Worm (Caenorhabditis elegans) whole organism, mixed stage, embryonic: ENCODE results near the gene T07H3.7.

ENCODE experiments used
- drap-1 ChIP-seq: fragments of 200-800 bp; sonication (Bioruptor generic); optimal IDR thresholded peaks from 3 replicates; lab custom pipeline; 2018; ENCODE audit warnings: mild to moderate bottlenecking, missing genetic modification characterization, missing compliant biosample characterization
- elt-3 ChIP-seq: fragments of 150-350 bp; optimal IDR thresholded peaks from 2 replicates; lab custom pipeline; 2014; ENCODE audit warnings: missing biosample characterization, missing genetic modification characterization
- lsy-2 ChIP-seq: fragments of 150-350 bp; optimal IDR thresholded peaks from 2 replicates; lab custom pipeline; 2014; ENCODE audit warnings: missing biosample characterization, missing genetic modification characterization
- mep-1 ChIP-seq: fragments of 150-350 bp; optimal IDR thresholded peaks from 2 replicates; lab custom pipeline; 2017; ENCODE audit warnings: missing biosample characterization, missing genetic modification reagents, missing genetic modification characterization, inconsistent platforms
- nhr-12 ChIP-seq: fragments of 150-350 bp; optimal IDR thresholded peaks from 2 replicates; lab custom pipeline; 2014; ENCODE audit warnings: missing biosample characterization, missing genetic modification characterization
- nhr-28 ChIP-seq: fragments of 150-350 bp; optimal IDR thresholded peaks from 2 replicates; lab custom pipeline; 2014; ENCODE audit warnings: missing biosample characterization, missing genetic modification characterization
- nhr-76 ChIP-seq: sonication (generic microtip); optimal IDR thresholded peaks from 2 replicates; lab custom pipeline; 2017; ENCODE audit warnings: missing biosample characterization, missing genetic modification characterization
- snpc-4 ChIP-seq: fragments of 150-350 bp; optimal IDR thresholded peaks from 2 replicates; lab custom pipeline; 2014; ENCODE audit warnings: missing biosample characterization, missing genetic modification characterization
- sptf-1 ChIP-seq: sonication (generic microtip); optimal IDR thresholded peaks from 2 replicates; lab custom pipeline; 2017; ENCODE audit warnings: mild to moderate bottlenecking, missing genetic modification characterization, moderate library complexity, missing compliant biosample characterization
- unc-62 ChIP-seq: fragments of 150-350 bp; optimal IDR thresholded peaks from 2 replicates; lab custom pipeline; 2014; ENCODE audit warnings: missing biosample characterization, missing genetic modification reagents, missing genetic modification characterization

DNA sequence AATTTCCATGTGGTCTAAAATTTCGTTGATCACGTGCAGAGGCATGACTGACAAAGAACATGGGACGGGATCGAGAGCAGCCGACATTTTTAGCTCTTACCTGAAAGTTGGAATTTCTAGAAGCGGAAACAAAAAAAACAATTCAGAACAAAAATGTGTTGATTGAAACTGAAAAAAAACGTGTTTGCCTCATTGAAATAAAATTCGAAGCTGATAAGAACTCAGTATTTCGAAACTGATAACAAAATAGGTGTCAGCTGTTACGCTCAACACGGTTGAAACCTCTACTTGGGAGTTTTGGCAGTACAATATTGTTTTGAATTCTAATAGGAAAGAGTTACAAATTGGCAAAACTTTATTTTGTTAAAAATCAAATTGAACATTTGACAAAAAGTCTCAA lies 19.2 kb upstream of the T07H3.7 start:
- no peak for TF ChIP-seq mep-1 (tag; lab: Kevin White, UChicago)
- TF ChIP-seq elt-3 (tag; lab: Kevin White, UChicago): no peak
- no peak for TF ChIP-seq nhr-76
- no peak for TF ChIP-seq lsy-2 (tag; lab: Kevin White, UChicago)
- no peak for TF ChIP-seq nhr-28 (tag; lab: Kevin White, UChicago)
- TF ChIP-seq sptf-1 (tag; lab: Kevin White, UChicago): no peak
- TF ChIP-seq unc-62 (GFP tag; lab: Kevin White, UChicago): no peak
- TF ChIP-seq nhr-12 (tag; lab: Kevin White, UChicago): no peak
- TF ChIP-seq snpc-4: no peak
- TF ChIP-seq drap-1 (GFP tag; lab: Kevin White, UChicago): no peak
